Fruit fly (Drosophila melanogaster): ENCODE measurements around the gene CCHa1.
A peak's percentile ranks its signal among the peaks of the same experiment; 100 is the strongest.

The CCHa1 gene

DNA sequence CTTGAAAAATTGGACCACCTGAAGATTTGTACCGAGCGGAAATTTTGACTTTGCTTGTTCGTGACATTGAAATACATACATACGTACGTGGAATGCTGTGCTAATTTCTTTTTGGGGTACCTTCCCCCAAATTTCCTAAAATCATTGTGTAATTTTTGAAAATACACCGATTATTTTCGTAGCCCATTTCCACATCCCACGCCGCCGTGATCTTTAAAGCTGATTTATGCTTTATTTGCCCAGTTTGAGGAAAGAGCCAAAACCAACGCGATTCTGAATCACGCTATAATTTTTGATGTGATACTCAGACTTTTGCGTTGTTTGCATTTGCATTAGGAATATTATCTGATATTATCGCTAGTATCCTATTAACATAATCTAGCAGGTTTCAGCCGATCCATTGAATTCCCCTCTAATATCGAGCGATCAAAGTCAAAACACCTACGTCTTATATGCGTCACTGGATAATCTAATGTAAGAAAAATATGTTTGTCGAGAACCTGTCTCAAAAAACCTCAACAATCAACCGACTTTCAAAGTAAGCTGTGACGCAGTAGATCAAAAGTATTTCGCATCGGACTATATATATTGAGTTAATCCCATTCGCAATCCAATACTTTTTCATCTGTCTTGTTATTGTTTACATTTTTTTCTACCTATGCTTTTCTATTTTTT, 33.6 kb downstream of the CCHa1 start:
- TF ChIP-seq Hnf4 (GFP tag; optimal IDR thresholded peaks at IDR 0.05), result no peak
- no peak for TF ChIP-seq GATAd (GFP tag; optimal IDR thresholded peaks at IDR 0.05)
- no peak for TF ChIP-seq h (GFP tag; optimal IDR thresholded peaks at IDR 0.05)
- no peak for TF ChIP-seq OdsH (GFP tag; optimal IDR thresholded peaks at IDR 0.05)
- TF ChIP-seq rgr (GFP tag; optimal IDR thresholded peaks at IDR 0.05), result no peak
- no peak for TF ChIP-seq HLH106 (tag; optimal IDR thresholded peaks at IDR 0.05)
- TF ChIP-seq dsf (GFP tag; optimal IDR thresholded peaks at IDR 0.05; ENCODE audit: borderline replicate concordance), result no peak

DNA sequence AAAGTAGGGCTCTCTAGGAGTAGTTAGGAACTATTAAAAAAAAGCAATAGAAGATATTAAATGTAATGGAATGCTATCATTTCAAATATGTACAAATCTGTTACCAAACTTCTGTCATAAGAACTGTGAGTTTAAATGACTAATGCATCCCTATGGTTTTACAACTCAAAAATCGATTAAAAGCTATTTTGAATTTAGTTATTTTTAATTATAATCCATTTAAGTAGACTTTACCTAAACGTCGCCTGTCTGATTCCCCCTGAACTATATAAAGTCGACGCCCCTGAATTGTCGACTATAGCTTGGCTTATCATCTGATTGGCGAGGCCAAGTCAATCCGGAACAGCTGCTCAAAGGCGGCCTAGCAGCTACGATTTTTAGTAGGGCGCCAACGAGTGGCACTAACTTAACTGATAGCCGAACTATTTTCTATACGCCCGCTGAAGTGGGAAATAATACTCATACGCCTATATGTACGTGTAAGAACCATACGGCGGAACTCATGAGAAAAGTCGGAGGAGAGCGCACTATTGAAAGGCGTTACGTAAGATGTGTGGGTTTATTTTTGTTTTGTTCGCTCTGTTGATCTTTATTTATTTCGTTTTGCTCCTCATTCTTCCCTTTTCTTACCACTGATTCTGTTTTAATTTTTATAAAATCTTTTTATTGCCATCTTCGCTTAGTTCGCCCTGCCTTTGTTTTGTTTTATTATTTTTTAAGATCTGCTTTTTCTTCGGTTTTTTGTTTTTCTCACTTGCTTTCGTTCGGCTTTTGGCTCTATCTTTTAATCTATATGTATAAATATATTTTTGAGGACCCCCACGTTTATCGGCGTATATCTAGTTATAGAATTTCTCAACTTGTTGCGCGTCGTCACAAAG, 34.4 kb downstream of the CCHa1 start:
- TF ChIP-seq dmrt93B (GFP tag; optimal IDR thresholded peaks at IDR 0.05) (peak; percentile 51), Hnf4 (GFP tag; optimal IDR thresholded peaks at IDR 0.05) (no peak), Hr78 (GFP tag; optimal IDR thresholded peaks at IDR 0.05) (no peak), brk (GFP tag; optimal IDR thresholded peaks at IDR 0.05) (no peak), fru (GFP tag; optimal IDR thresholded peaks at IDR 0.05) (peak; percentile 29), OdsH (GFP tag; optimal IDR thresholded peaks at IDR 0.05) (peak; percentile 51), h (GFP tag; optimal IDR thresholded peaks at IDR 0.05) (peak; percentile 68), Sp1 (GFP tag; optimal IDR thresholded peaks at IDR 0.05) (peak; percentile 48), rgr (GFP tag; optimal IDR thresholded peaks at IDR 0.05) (peak; percentile 56), Rel (GFP tag; optimal IDR thresholded peaks at IDR 0.05) (no peak), Rel (tag; optimal IDR thresholded peaks at IDR 0.05) (no peak), tai (GFP tag; optimal IDR thresholded peaks at IDR 0.05) (peak; percentile 28), CrebA (GFP tag; optimal IDR thresholded peaks at IDR 0.05; ENCODE audit: borderline replicate concordance) (no peak), lola (GFP tag; optimal IDR thresholded peaks at IDR 0.05) (no peak), ey (GFP tag; optimal IDR thresholded peaks at IDR 0.05) (peak; percentile 59), foxo (GFP tag; optimal IDR thresholded peaks at IDR 0.05) (peak; percentile 25 to 65), HLH106 (tag; optimal IDR thresholded peaks at IDR 0.05) (peak; percentile 71), br (GFP tag; optimal IDR thresholded peaks at IDR 0.05) (peak; percentile 22)

DNA sequence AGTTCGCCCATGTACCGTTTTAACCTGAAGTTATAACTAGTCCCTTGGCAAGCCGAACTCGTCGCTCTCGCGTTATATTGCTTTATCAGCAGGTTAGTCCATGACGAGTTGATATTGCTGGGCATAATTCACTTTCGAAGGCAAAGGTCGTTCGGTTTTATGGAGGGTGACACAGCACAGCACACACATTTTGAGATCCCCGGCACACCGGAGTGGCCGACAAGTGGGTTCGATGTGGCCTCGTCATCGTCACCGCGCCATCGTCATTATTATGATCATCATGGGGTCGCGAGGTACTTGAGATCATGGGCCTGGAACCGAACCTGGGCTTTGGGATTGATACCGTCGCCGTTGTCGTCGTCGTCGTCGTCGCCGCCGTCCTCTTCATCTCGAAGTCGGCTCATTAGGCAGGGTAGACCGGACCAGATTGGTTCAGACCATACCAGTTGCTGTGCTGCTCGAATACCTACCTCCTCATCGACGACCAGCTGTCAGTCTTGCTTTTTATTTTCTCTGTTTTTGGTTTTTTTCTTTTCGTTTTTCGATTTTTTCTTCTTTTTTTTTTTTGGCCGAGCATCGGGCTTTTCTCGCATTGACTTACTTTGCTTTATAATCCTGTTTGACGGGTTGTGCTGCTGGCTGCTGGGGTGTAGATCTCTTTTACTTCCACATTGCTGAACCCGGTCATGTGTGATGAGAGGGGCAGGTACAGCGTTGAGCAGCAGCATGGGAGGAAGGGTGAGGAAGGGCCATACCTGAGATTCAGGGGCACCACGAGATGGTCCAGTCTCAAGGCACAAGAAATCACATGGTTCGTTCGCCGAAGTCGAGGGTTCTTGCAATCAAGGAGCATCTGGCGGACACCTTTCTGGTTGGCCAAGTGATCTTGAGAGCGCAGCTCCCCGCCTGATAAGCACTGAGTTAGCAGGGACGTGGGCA, 35.3 kb downstream of the CCHa1 start:
- no peak for TF ChIP-seq rgr (GFP tag; optimal IDR thresholded peaks at IDR 0.05)
- TF ChIP-seq Hr83 (GFP tag; optimal IDR thresholded peaks at IDR 0.05; ENCODE audit: poor library complexity, severe bottlenecking), result peak; percentile 36
- no peak for TF ChIP-seq CG9705 (GFP tag; optimal IDR thresholded peaks at IDR 0.05)
- no peak for TF ChIP-seq dmrt93B (GFP tag; optimal IDR thresholded peaks at IDR 0.05)
- TF ChIP-seq GATAd (GFP tag; optimal IDR thresholded peaks at IDR 0.05), result no peak
- TF ChIP-seq Rel (GFP tag; optimal IDR thresholded peaks at IDR 0.05), result peak; percentile 99
- TF ChIP-seq Rel (tag; optimal IDR thresholded peaks at IDR 0.05), result peak; percentile 22
- TF ChIP-seq Jra (GFP tag; optimal IDR thresholded peaks at IDR 0.05), result no peak
- TF ChIP-seq sage (GFP tag; optimal IDR thresholded peaks at IDR 0.05), result peak; percentile 83
- peak; percentile 43 for TF ChIP-seq br (GFP tag; optimal IDR thresholded peaks at IDR 0.05)
- no peak for TF ChIP-seq Myc (optimal IDR thresholded peaks at IDR 0.05)
- TF ChIP-seq N (GFP tag; optimal IDR thresholded peaks at IDR 0.05), result no peak
- TF ChIP-seq brk (GFP tag; optimal IDR thresholded peaks at IDR 0.05), result peak; percentile 73
- peak; percentile 30 for TF ChIP-seq Dif (GFP tag; optimal IDR thresholded peaks at IDR 0.05; ENCODE audit: partially characterized antibody)
- TF ChIP-seq h (GFP tag; optimal IDR thresholded peaks at IDR 0.05), result no peak
- TF ChIP-seq HLH106 (tag; optimal IDR thresholded peaks at IDR 0.05), result no peak
- peak; percentile 97 for TF ChIP-seq CrebA (GFP tag; optimal IDR thresholded peaks at IDR 0.05; ENCODE audit: borderline replicate concordance)
- TF ChIP-seq Abd-B (GFP tag; optimal IDR thresholded peaks at IDR 0.05), result no peak
- peak; percentile 54 for TF ChIP-seq psq (GFP tag; optimal IDR thresholded peaks at IDR 0.05)
- TF ChIP-seq Dfd (GFP tag; optimal IDR thresholded peaks at IDR 0.05), result no peak
- TF ChIP-seq Hnf4 (GFP tag; optimal IDR thresholded peaks at IDR 0.05), result peak; percentile 36
- no peak for TF ChIP-seq Hr78 (GFP tag; optimal IDR thresholded peaks at IDR 0.05)
- TF ChIP-seq pan (optimal IDR thresholded peaks at IDR 0.05), result no peak
- TF ChIP-seq jim (GFP tag; optimal IDR thresholded peaks at IDR 0.05), result peak; percentile 12
- no peak for TF ChIP-seq OdsH (GFP tag; optimal IDR thresholded peaks at IDR 0.05)
- TF ChIP-seq Sp1 (GFP tag; optimal IDR thresholded peaks at IDR 0.05), result peak; percentile 82
- no peak for TF ChIP-seq Mio (GFP tag; optimal IDR thresholded peaks at IDR 0.05)
- TF ChIP-seq CG32264 (GFP tag; optimal IDR thresholded peaks at IDR 0.05), result peak; percentile 65
- no peak for TF ChIP-seq lola (GFP tag; optimal IDR thresholded peaks at IDR 0.05)
- TF ChIP-seq tai (GFP tag; optimal IDR thresholded peaks at IDR 0.05), result no peak
- peak in 1 of 2 experiments; percentile 0 for TF ChIP-seq dl (GFP tag; optimal IDR thresholded peaks at IDR 0.05; ENCODE audit: insufficient read depth in 1 of 2, partially characterized antibody in 2 of 2)
- no peak for TF ChIP-seq sv (GFP tag; optimal IDR thresholded peaks at IDR 0.05)
- TF ChIP-seq foxo (GFP tag; optimal IDR thresholded peaks at IDR 0.05), result peak in 1 of 2 experiments; percentile 82
- TF ChIP-seq woc (GFP tag; optimal IDR thresholded peaks at IDR 0.05), result no peak
- no peak for TF ChIP-seq usp (GFP tag; optimal IDR thresholded peaks at IDR 0.05)
- TF ChIP-seq dsf (GFP tag; optimal IDR thresholded peaks at IDR 0.05; ENCODE audit: borderline replicate concordance), result no peak
- TF ChIP-seq fru (GFP tag; optimal IDR thresholded peaks at IDR 0.05), result peak; percentile 64
